Fruit fly (Drosophila melanogaster) S2 (cell line): ENCODE results near the gene CG16854.

ENCODE experiments used
- CG8478 ChIP-seq: fragments of >200 bp; optimal IDR thresholded peaks from 2 replicates; lab custom pipeline; 2018
- CTCF ChIP-seq, 2 experiments: fragments of >200 bp; optimal IDR thresholded peaks; 2 replicates each; lab custom pipeline; 2018

DNA sequence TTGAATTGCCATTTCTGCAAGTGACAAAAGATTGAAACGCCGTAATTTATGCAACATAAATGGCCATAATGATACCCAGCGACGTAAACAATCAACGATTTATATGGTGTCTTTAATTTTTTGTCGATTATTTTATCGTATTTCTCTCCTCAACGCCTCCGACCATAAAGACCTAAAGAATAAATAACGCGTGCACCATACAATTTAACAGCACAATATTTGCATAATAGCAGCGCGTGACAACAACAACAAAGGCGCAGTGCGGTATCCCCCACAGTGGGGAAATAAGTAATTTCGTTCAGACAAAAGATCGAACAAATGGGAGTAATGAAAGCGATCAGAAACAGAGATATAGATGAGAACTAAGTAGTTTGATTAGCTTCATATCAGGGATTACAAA is 40.5 kb upstream of the CG16854 start:
- no peak for TF ChIP-seq CG8478 (lab: Kevin White, UChicago)
- no peak for TF ChIP-seq CTCF (optimal IDR thresholded peaks at IDR 0.05; lab: Kevin White, UChicago)
